Worm (Caenorhabditis elegans) whole organism, L2 larva: ENCODE measurements around the gene srt-67.

ENCODE experiments used
- C34F6.9 ChIP-seq: fragments of 150-350 bp; optimal IDR thresholded peaks from 2 replicates; lab custom pipeline; 2014; ENCODE audit warnings: missing biosample characterization, missing genetic modification characterization
- nhr-12 ChIP-seq: fragments of 150-350 bp; optimal IDR thresholded peaks from 2 replicates; lab custom pipeline; 2014; ENCODE audit warnings: missing biosample characterization, missing genetic modification characterization
- nhr-237 ChIP-seq: fragments of 150-350 bp; optimal IDR thresholded peaks from 2 replicates; lab custom pipeline; 2014; ENCODE audit warnings: missing biosample characterization, missing genetic modification characterization
- skn-1 ChIP-seq: sonication (generic microtip); optimal IDR thresholded peaks from 2 replicates; lab custom pipeline; 2017; ENCODE audit warnings: missing biosample characterization, missing genetic modification characterization
- snpc-4 ChIP-seq: fragments of 150-350 bp; optimal IDR thresholded peaks from 2 replicates; lab custom pipeline; 2014; ENCODE audit warnings: missing biosample characterization, missing genetic modification characterization
- unc-39 ChIP-seq: fragments of 150-350 bp; optimal IDR thresholded peaks from 2 replicates; lab custom pipeline; 2014; ENCODE audit warnings: missing biosample characterization, missing genetic modification characterization
- ztf-4 ChIP-seq: fragments of 150-350 bp; optimal IDR thresholded peaks from 2 replicates; lab custom pipeline; 2014; ENCODE audit warnings: missing biosample characterization, missing genetic modification characterization

ce11 chrV:5304366-5304765 is 47.1 kb upstream of the srt-67 start:
- TF ChIP-seq C34F6.9 (tag; lab: Kevin White, UChicago) (no peak), unc-39 (tag; lab: Kevin White, UChicago) (no peak), skn-1 (tag; lab: Kevin White, UChicago) (no peak), nhr-237 (tag; lab: Kevin White, UChicago) (no peak), snpc-4 (tag; lab: Kevin White, UChicago) (no peak), ztf-4 (no peak), nhr-12 (tag; lab: Kevin White, UChicago) (no peak)
